Worm (Caenorhabditis elegans) whole organism, mixed stage, embryonic: ENCODE data around the gene cubn-1.

ENCODE experiments used
- M03D4.4 ChIP-seq: sonication (generic microtip); optimal IDR thresholded peaks from 2 replicates; lab custom pipeline; 2017; ENCODE audit warnings: mild to moderate bottlenecking, missing genetic modification characterization, missing compliant biosample characterization
- bed-3 ChIP-seq: fragments of 200-800 bp; sonication (Bioruptor generic); optimal IDR thresholded peaks from 3 replicates; lab custom pipeline; 2018; ENCODE audit warnings: mild to moderate bottlenecking, missing genetic modification characterization, moderate library complexity, missing compliant biosample characterization
- blmp-1 ChIP-seq: fragments of 150-350 bp; optimal IDR thresholded peaks from 2 replicates; lab custom pipeline; 2014; ENCODE audit warnings: missing biosample characterization, missing genetic modification characterization
- ceh-39 ChIP-seq: fragments of 150-350 bp; optimal IDR thresholded peaks from 2 replicates; lab custom pipeline; 2014; ENCODE audit warnings: missing biosample characterization, missing genetic modification characterization
- ceh-43 ChIP-seq: fragments of 200-800 bp; sonication (Bioruptor generic); optimal IDR thresholded peaks from 2 replicates; lab custom pipeline; 2018; ENCODE audit warnings: mild to moderate bottlenecking, missing genetic modification characterization, moderate library complexity, missing compliant biosample characterization
- ceh-83 ChIP-seq: fragments of 200-800 bp; sonication (Bioruptor generic); optimal IDR thresholded peaks from 2 replicates; lab custom pipeline; 2018; ENCODE audit warnings: mild to moderate bottlenecking, missing genetic modification characterization, missing compliant biosample characterization
- ces-1 ChIP-seq: fragments of 150-350 bp; optimal IDR thresholded peaks from 2 replicates; lab custom pipeline; 2014; ENCODE audit warnings: missing biosample characterization, missing genetic modification reagents, missing genetic modification characterization
- cnd-1 ChIP-seq: fragments of 200-800 bp; sonication (Bioruptor generic); optimal IDR thresholded peaks from 2 replicates; lab custom pipeline; 2018; ENCODE audit warnings: mild to moderate bottlenecking, missing genetic modification characterization, missing compliant biosample characterization
- drap-1 ChIP-seq: fragments of 200-800 bp; sonication (Bioruptor generic); optimal IDR thresholded peaks from 3 replicates; lab custom pipeline; 2018; ENCODE audit warnings: mild to moderate bottlenecking, missing genetic modification characterization, missing compliant biosample characterization
- elt-1 ChIP-seq: sonication (generic microtip); optimal IDR thresholded peaks from 2 replicates; lab custom pipeline; 2017; ENCODE audit warnings: missing genetic modification characterization, mild to moderate bottlenecking, missing compliant biosample characterization, antibody characterized with exemption, moderate library complexity, borderline replicate concordance; ENCODE audit not compliant: insufficient read depth
- elt-3 ChIP-seq: fragments of 150-350 bp; optimal IDR thresholded peaks from 2 replicates; lab custom pipeline; 2014; ENCODE audit warnings: missing biosample characterization, missing genetic modification characterization
- flh-1 ChIP-seq: fragments of 200-800 bp; sonication (Bioruptor generic); optimal IDR thresholded peaks from 2 replicates; lab custom pipeline; 2018; ENCODE audit warnings: mild to moderate bottlenecking, missing genetic modification characterization, moderate library complexity, missing compliant biosample characterization
- ham-2 ChIP-seq: fragments of 200-800 bp; sonication (Bioruptor generic); optimal IDR thresholded peaks from 2 replicates; lab custom pipeline; 2018; ENCODE audit warnings: mild to moderate bottlenecking, missing genetic modification characterization, missing compliant biosample characterization
- hlh-1 ChIP-seq: fragments of 150-350 bp; optimal IDR thresholded peaks from 2 replicates; lab custom pipeline; 2014; ENCODE audit warnings: missing biosample characterization, missing genetic modification reagents, missing genetic modification characterization
- lin-13 ChIP-seq: fragments of 150-350 bp; optimal IDR thresholded peaks from 2 replicates; lab custom pipeline; 2014; ENCODE audit warnings: missing biosample characterization, missing genetic modification characterization
- lin-32 ChIP-seq: fragments of 200-800 bp; sonication (Bioruptor generic); optimal IDR thresholded peaks from 2 replicates; lab custom pipeline; 2018; ENCODE audit warnings: mild to moderate bottlenecking, missing genetic modification characterization, missing compliant biosample characterization
- lsy-2 ChIP-seq: fragments of 150-350 bp; optimal IDR thresholded peaks from 2 replicates; lab custom pipeline; 2014; ENCODE audit warnings: missing biosample characterization, missing genetic modification characterization
- mab-5 ChIP-seq: fragments of 150-350 bp; optimal IDR thresholded peaks from 2 replicates; lab custom pipeline; 2014; ENCODE audit warnings: missing biosample characterization, missing genetic modification characterization
- mep-1 ChIP-seq: fragments of 150-350 bp; optimal IDR thresholded peaks from 2 replicates; lab custom pipeline; 2017; ENCODE audit warnings: missing biosample characterization, missing genetic modification reagents, missing genetic modification characterization, inconsistent platforms
- mls-2 ChIP-seq: sonication (generic microtip); optimal IDR thresholded peaks from 2 replicates; lab custom pipeline; 2016; ENCODE audit warnings: mild to moderate bottlenecking, missing genetic modification characterization, moderate library complexity, missing compliant biosample characterization
- nhr-12 ChIP-seq: fragments of 150-350 bp; optimal IDR thresholded peaks from 2 replicates; lab custom pipeline; 2014; ENCODE audit warnings: missing biosample characterization, missing genetic modification characterization
- nhr-2 ChIP-seq: fragments of 150-350 bp; optimal IDR thresholded peaks from 2 replicates; lab custom pipeline; 2014; ENCODE audit warnings: missing biosample characterization, missing genetic modification characterization
- nhr-237 ChIP-seq: fragments of 150-350 bp; optimal IDR thresholded peaks from 2 replicates; lab custom pipeline; 2014; ENCODE audit warnings: missing biosample characterization, missing genetic modification characterization
- nhr-28 ChIP-seq: fragments of 150-350 bp; optimal IDR thresholded peaks from 2 replicates; lab custom pipeline; 2014; ENCODE audit warnings: missing biosample characterization, missing genetic modification characterization
- nhr-76 ChIP-seq: sonication (generic microtip); optimal IDR thresholded peaks from 2 replicates; lab custom pipeline; 2017; ENCODE audit warnings: missing biosample characterization, missing genetic modification characterization
- pha-4 ChIP-seq: fragments of 150-350 bp; optimal IDR thresholded peaks from 2 replicates; lab custom pipeline; 2018; ENCODE audit warnings: missing biosample characterization, missing genetic modification reagents, missing genetic modification characterization
- sem-2 ChIP-seq: fragments of 200-800 bp; sonication (Bioruptor generic); optimal IDR thresholded peaks from 2 replicates; lab custom pipeline; 2018; ENCODE audit warnings: mild to moderate bottlenecking, missing genetic modification characterization, missing compliant biosample characterization
- snpc-4 ChIP-seq: fragments of 150-350 bp; optimal IDR thresholded peaks from 2 replicates; lab custom pipeline; 2014; ENCODE audit warnings: missing biosample characterization, missing genetic modification characterization
- sptf-1 ChIP-seq: sonication (generic microtip); optimal IDR thresholded peaks from 2 replicates; lab custom pipeline; 2017; ENCODE audit warnings: mild to moderate bottlenecking, missing genetic modification characterization, moderate library complexity, missing compliant biosample characterization
- tbx-8 ChIP-seq: fragments of 200-800 bp; sonication (Bioruptor generic); optimal IDR thresholded peaks from 2 replicates; lab custom pipeline; 2018; ENCODE audit warnings: mild to moderate bottlenecking, missing genetic modification characterization, moderate library complexity, missing compliant biosample characterization
- unc-120 ChIP-seq: sonication (generic microtip); optimal IDR thresholded peaks from 2 replicates; lab custom pipeline; 2017; ENCODE audit warnings: missing genetic modification characterization, missing compliant biosample characterization; ENCODE audit not compliant: poor library complexity, severe bottlenecking
- unc-39 ChIP-seq: fragments of 150-350 bp; optimal IDR thresholded peaks from 2 replicates; lab custom pipeline; 2014; ENCODE audit warnings: missing biosample characterization, missing genetic modification characterization
- unc-62 ChIP-seq: fragments of 150-350 bp; optimal IDR thresholded peaks from 2 replicates; lab custom pipeline; 2014; ENCODE audit warnings: missing biosample characterization, missing genetic modification reagents, missing genetic modification characterization
- zip-8 ChIP-seq: fragments of 150-350 bp; optimal IDR thresholded peaks from 2 replicates; lab custom pipeline; 2014; ENCODE audit warnings: missing biosample characterization, missing genetic modification characterization
- ztf-11 ChIP-seq: fragments of 150-350 bp; optimal IDR thresholded peaks from 2 replicates; lab custom pipeline; 2014; ENCODE audit warnings: missing biosample characterization, missing genetic modification characterization

cubn-1 gene

ce11 chrV:12636248-12636647, 25.1 kb downstream of the cubn-1 start:
- no peak for TF ChIP-seq nhr-28 (tag; lab: Kevin White, UChicago)

DNA sequence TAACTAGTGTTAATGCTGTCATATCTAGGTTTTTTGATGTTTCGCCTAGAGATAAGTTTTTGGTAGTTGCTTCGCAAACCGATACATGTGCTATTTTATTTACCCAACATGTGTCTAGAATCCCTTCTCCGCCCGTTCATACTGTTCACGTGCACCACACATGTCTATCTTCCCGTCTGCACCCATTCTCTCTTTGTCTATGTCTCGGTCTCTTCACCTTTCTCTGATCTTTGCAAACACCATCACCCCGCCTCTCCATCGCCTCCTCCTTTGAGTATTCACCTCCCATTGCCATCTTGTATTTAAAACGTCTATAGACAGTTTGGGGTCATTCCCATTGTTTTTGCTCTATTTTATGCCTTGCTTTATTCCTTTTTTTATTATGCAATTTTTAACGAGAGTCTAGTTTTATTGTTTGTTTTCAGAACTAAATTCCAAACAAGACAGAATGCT, 26.1 kb downstream of the cubn-1 start, which contains the start of gene F56H9.2:
Gene F56H9.2 (plus strand): TSS at position 426 of the 453 bp plus-strand sequence.
- TF ChIP-seq mls-2 (no peak), blmp-1 (tag; lab: Kevin White, UChicago) (no peak), nhr-28 (tag; lab: Kevin White, UChicago) (no peak), unc-39 (tag; lab: Kevin White, UChicago) (no peak), lin-13 (tag; lab: Kevin White, UChicago) (no peak), tbx-8 (GFP tag; lab: Kevin White, UChicago) (no peak), hlh-1 (tag; lab: Kevin White, UChicago) (no peak), zip-8 (tag; lab: Kevin White, UChicago) (no peak), nhr-2 (peak; percentile 55), snpc-4 (no peak), cnd-1 (tag; lab: Kevin White, UChicago) (no peak), elt-3 (tag; lab: Kevin White, UChicago) (peak; percentile 61), mab-5 (tag; lab: Kevin White, UChicago) (no peak), sem-2 (GFP tag; lab: Kevin White, UChicago) (no peak), ceh-83 (GFP tag; lab: Kevin White, UChicago) (no peak), sptf-1 (tag; lab: Kevin White, UChicago) (no peak), lsy-2 (tag; lab: Kevin White, UChicago) (peak; percentile 18), elt-1 (no peak), bed-3 (GFP tag; lab: Kevin White, UChicago) (no peak), flh-1 (GFP tag; lab: Kevin White, UChicago) (no peak), ztf-11 (tag; lab: Kevin White, UChicago) (no peak), ceh-43 (no peak), unc-62 (GFP tag; lab: Kevin White, UChicago) (peak; percentile 25), lin-32 (GFP tag; lab: Kevin White, UChicago) (no peak), nhr-76 (tag; lab: Kevin White, UChicago) (no peak), drap-1 (GFP tag; lab: Kevin White, UChicago) (no peak), pha-4 (tag; lab: Kevin White, UChicago) (peak; percentile 71), M03D4.4 (tag; lab: Kevin White, UChicago) (no peak), nhr-237 (tag; lab: Kevin White, UChicago) (no peak), ham-2 (GFP tag; lab: Kevin White, UChicago) (no peak), nhr-12 (tag; lab: Kevin White, UChicago) (no peak), mep-1 (tag; lab: Kevin White, UChicago) (peak; percentile 4), ces-1 (GFP tag; lab: Kevin White, UChicago) (no peak), unc-120 (tag; lab: Kevin White, UChicago) (no peak), ceh-39 (tag; lab: Kevin White, UChicago) (peak; percentile 17)

DNA sequence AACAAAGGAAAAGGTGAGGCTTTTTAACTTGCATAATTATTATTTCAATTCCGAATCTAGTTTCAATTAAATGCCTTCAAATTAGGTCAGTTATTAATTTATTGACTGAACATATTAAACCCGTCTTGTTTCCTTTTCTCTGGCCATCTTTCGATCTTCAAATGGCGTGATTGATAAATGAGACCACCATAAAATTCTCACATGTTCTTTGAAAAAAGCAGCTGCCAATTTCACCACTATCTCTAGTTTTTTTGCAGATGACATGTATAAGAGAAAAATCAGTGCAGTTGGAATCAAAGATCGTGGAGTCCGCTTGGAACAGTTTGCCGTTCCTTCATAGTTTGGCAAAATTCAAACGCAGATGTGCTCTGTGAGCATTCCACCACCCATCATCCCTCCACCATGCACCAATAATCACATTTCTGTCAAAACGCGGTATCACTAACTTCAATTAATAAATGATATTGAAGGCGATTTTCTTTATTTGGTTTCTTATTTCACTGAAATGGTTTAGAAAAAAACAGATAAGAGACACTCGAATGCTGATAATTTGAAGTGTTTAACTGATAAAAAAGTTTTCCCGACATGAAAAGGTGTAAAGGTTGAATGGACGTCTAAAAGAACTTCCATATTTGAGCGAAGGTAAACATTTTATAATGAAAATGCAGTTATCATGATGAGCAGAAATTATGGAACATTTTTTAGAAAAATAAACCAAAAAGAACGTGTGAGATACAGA, 26.8 kb downstream of the cubn-1 start:
- TF ChIP-seq snpc-4: no peak
- no peak for TF ChIP-seq nhr-2
- TF ChIP-seq drap-1 (GFP tag; lab: Kevin White, UChicago): no peak
- no peak for TF ChIP-seq nhr-28 (tag; lab: Kevin White, UChicago)
- no peak for TF ChIP-seq ceh-39 (tag; lab: Kevin White, UChicago)
- no peak for TF ChIP-seq ceh-43
- no peak for TF ChIP-seq flh-1 (GFP tag; lab: Kevin White, UChicago)
- no peak for TF ChIP-seq tbx-8 (GFP tag; lab: Kevin White, UChicago)
- no peak for TF ChIP-seq unc-62 (GFP tag; lab: Kevin White, UChicago)
- TF ChIP-seq nhr-12 (tag; lab: Kevin White, UChicago): no peak
- TF ChIP-seq bed-3 (GFP tag; lab: Kevin White, UChicago): no peak
- no peak for TF ChIP-seq ceh-83 (GFP tag; lab: Kevin White, UChicago)
- TF ChIP-seq, all 35 proteins: peak for 0
